Fruit fly (Drosophila melanogaster): ENCODE data around the gene jvl.

The jvl gene

DNA sequence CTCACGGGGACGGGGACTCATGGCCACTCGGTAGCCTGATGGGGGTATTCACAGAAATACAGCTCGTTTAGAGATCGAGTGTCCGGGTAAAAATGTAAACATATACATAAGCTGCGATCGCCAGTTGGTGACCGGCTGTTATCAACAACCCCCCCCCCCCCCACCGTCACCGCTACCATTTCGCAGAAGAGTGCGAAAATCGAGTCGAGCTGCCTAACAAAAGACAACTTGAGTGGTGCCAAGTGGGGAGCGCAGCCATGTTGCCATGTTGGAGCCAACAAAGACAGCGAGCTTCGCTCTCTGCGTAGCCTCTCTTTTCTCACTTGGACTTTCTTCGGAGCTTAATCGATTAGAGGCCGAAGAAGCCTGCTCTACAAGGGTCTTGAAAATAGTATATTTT is 10.8 kb upstream of the jvl start:
- peak; percentile 32; the same call in 1 of the 3 replicates for TF ChIP-seq CG6163 (GFP tag; IDR thresholded peaks at IDR 0.05)
- TF ChIP-seq Sox15 (GFP tag; optimal IDR thresholded peaks at IDR 0.05) = no peak
- no peak for TF ChIP-seq CG10669 (GFP tag; optimal IDR thresholded peaks at IDR 0.05)
- TF ChIP-seq ss (GFP tag; optimal IDR thresholded peaks at IDR 0.05) = no peak
- no peak for TF ChIP-seq CG7368 (GFP tag; optimal IDR thresholded peaks at IDR 0.05)
- no peak for TF ChIP-seq salr (GFP tag; optimal IDR thresholded peaks at IDR 0.05)
- no peak for TF ChIP-seq Lpt (GFP tag; optimal IDR thresholded peaks at IDR 0.05)
- peak; percentile 2 for TF ChIP-seq fkh (GFP tag; optimal IDR thresholded peaks at IDR 0.05)
- peak; percentile 23; the same call in 1 of the 3 replicates for TF ChIP-seq eg (GFP tag; IDR thresholded peaks at IDR 0.05)
- no peak for TF ChIP-seq CG11762 (GFP tag; optimal IDR thresholded peaks at IDR 0.05; ENCODE audit: insufficient read depth)
- TF ChIP-seq svp (GFP tag) = no peak
- TF ChIP-seq acj6 (GFP tag; optimal IDR thresholded peaks at IDR 0.05) = no peak
- peak; percentile 21; the same call in 1 of the 2 replicates for TF ChIP-seq CG15336 (GFP tag; IDR thresholded peaks at IDR 0.05)
- peak; percentile 36 for TF ChIP-seq Eip78C (GFP tag)
- TF ChIP-seq CG1621 (tag; optimal IDR thresholded peaks at IDR 0.05) = peak; percentile 11
- TF ChIP-seq dac (GFP tag; optimal IDR thresholded peaks at IDR 0.05) = no peak
- TF ChIP-seq Hr4 (GFP tag; optimal IDR thresholded peaks at IDR 0.05) = no peak

DNA sequence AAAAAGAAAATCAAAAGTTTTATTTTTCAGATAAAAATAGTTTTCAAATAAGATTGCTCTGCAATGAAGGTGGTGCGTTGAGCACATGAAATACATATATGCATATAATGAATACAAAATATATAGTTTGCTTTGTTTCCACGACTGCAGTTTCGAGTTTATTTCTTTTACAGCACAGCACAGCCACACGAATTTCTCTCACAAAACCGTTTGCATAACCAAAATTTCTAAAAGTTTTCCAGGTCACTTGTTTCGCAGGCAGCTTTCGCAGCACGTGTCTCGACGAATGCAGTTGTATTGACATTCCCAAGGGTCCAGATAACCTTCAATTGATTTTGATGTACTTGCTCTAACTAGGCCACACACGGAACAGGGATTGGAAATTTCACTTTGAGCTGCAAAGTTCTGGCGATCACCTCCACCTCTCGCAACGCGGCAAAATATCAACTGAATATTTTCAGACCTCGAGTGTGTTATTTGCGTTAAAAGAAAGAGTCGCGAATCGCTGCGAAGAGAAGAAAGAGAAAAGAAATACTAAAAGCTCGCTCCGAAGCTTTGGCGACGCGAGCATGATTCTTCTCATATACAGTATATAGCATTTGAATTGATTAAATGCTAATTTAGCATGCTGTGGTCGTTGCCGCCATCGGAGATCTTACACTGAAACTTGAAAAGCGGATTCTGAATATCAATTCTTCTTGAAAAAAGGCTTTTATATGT is 10.2 kb upstream of the jvl start, which contains the start of gene CG7530:
Gene CG7530 (minus strand): TSS at position 449 of the 720 bp plus-strand sequence.
- TF ChIP-seq CG32006 (GFP tag; optimal IDR thresholded peaks at IDR 0.05) (peak; percentile 14), lz (GFP tag; optimal IDR thresholded peaks at IDR 0.05) (peak; percentile 18), CG6163 (GFP tag; IDR thresholded peaks at IDR 0.05) (peak; percentile 58; the same call in 2 of the 3 replicates), CG11762 (GFP tag; optimal IDR thresholded peaks at IDR 0.05; ENCODE audit: insufficient read depth) (peak; percentile 4), spab (GFP tag; optimal IDR thresholded peaks at IDR 0.05) (peak; percentile 7), esn (GFP tag; optimal IDR thresholded peaks at IDR 0.05) (no peak), eg (GFP tag; IDR thresholded peaks at IDR 0.05) (peak; percentile 66; the same call in 1 of the 3 replicates), Met (GFP tag; optimal IDR thresholded peaks at IDR 0.05) (peak; percentile 20), CG6792 (GFP tag; optimal IDR thresholded peaks at IDR 0.05) (peak; percentile 6), pdm3 (GFP tag; optimal IDR thresholded peaks at IDR 0.05) (peak; percentile 8), Eip78C (GFP tag) (peak; percentile 90), CG10631 (GFP tag; optimal IDR thresholded peaks at IDR 0.05) (no peak), Hr39 (GFP tag; optimal IDR thresholded peaks at IDR 0.05) (peak; percentile 4), Blimp-1 (GFP tag; optimal IDR thresholded peaks at IDR 0.05) (no peak), vri (GFP tag; optimal IDR thresholded peaks at IDR 0.05) (peak; percentile 33), CG11902 (GFP tag; optimal IDR thresholded peaks at IDR 0.05) (no peak), Hr4 (GFP tag; optimal IDR thresholded peaks at IDR 0.05) (peak; percentile 23), CG8119 (GFP tag; IDR thresholded peaks at IDR 0.05) (0 out of 3 replicates have a peak, but pooled peaks have one; percentile 21), CG7368 (GFP tag; optimal IDR thresholded peaks at IDR 0.05) (peak; percentile 11), CG11294 (GFP tag; IDR thresholded peaks at IDR 0.05) (no peak), achi (GFP tag; optimal IDR thresholded peaks at IDR 0.05) (no peak), dsx (GFP tag; optimal IDR thresholded peaks at IDR 0.05; ENCODE audit: poor library complexity, severe bottlenecking) (no peak), Lpt (GFP tag; optimal IDR thresholded peaks at IDR 0.05) (peak; percentile 22), cyc (GFP tag; optimal IDR thresholded peaks at IDR 0.05) (peak; percentile 33), CG15336 (GFP tag; IDR thresholded peaks at IDR 0.05) (0 out of 2 replicates have a peak, but pooled peaks have one; percentile 56), CG6276 (GFP tag; optimal IDR thresholded peaks at IDR 0.05) (peak; percentile 55), CG8319 (GFP tag; optimal IDR thresholded peaks at IDR 0.05) (peak; percentile 32), net (GFP tag; optimal IDR thresholded peaks at IDR 0.05) (no peak), fd85E (GFP tag; optimal IDR thresholded peaks at IDR 0.05) (no peak), Sox14 (GFP tag; optimal IDR thresholded peaks at IDR 0.05) (peak; percentile 50), CG16779 (tag; optimal IDR thresholded peaks at IDR 0.05) (peak; percentile 28), Eip75B (GFP tag; optimal IDR thresholded peaks at IDR 0.05) (peak; percentile 30), dac (GFP tag; optimal IDR thresholded peaks at IDR 0.05) (no peak), OdsH (GFP tag; optimal IDR thresholded peaks at IDR 0.05) (peak; percentile 40), svp (GFP tag) (peak; percentile 82), acj6 (GFP tag; optimal IDR thresholded peaks at IDR 0.05) (peak; percentile 19), CG31627 (GFP tag; optimal IDR thresholded peaks at IDR 0.05) (peak; percentile 7), CG3919 (GFP tag; optimal IDR thresholded peaks at IDR 0.05) (peak; percentile 47), topi (GFP tag; optimal IDR thresholded peaks at IDR 0.05) (peak; percentile 51), CG4318 (GFP tag; optimal IDR thresholded peaks at IDR 0.05) (no peak), salr (GFP tag; optimal IDR thresholded peaks at IDR 0.05) (no peak), CG34406 (GFP tag; optimal IDR thresholded peaks at IDR 0.05) (peak; percentile 1)

Data from whole organism, prepupa.